Worm (Caenorhabditis elegans): ENCODE data around the gene sop-2.
A peak's percentile ranks its signal among the peaks of the same experiment; 100 is the strongest.

ce11 chrII:12344787-12345186 lies 5.0 kb downstream of the sop-2 start, which contains the start of gene C44C11.6:
- TF ChIP-seq pes-1 (GFP tag; IDR thresholded peaks at IDR 0.05) (0 out of 2 replicates have a peak, but pooled peaks have one; percentile 34), tra-4 (tag; optimal IDR thresholded peaks at IDR 0.05) (no peak)
